Fruit fly (Drosophila melanogaster) whole organism, embryonic: Measurements from ENCODE around the gene Drgx.

Experiments
- Abd-B ChIP-seq: fragments of 200-800 bp; sonication (Bioruptor generic); optimal IDR thresholded peaks from 2 replicates; lab custom pipeline; 2018; ENCODE audit warnings: missing biosample characterization, mild to moderate bottlenecking, missing genetic modification characterization, moderate library complexity
- Atf-2 ChIP-seq: fragments of 200-800 bp; sonication (Bioruptor generic); optimal IDR thresholded peaks from 2 replicates; lab custom pipeline; 2016; ENCODE audit warnings: missing biosample characterization, missing genetic modification characterization
- CG10267 ChIP-seq: fragments of 200-800 bp; sonication (Bioruptor generic); optimal IDR thresholded peaks from 2 replicates; lab custom pipeline; 2018; ENCODE audit warnings: missing biosample characterization, mild to moderate bottlenecking, missing genetic modification characterization, moderate library complexity
- CG10431 ChIP-seq: fragments of 200-800 bp; sonication (Bioruptor generic); optimal IDR thresholded peaks from 3 replicates; lab custom pipeline; 2018; ENCODE audit warnings: missing biosample characterization, mild to moderate bottlenecking, missing genetic modification characterization
- CG11398 ChIP-seq: fragments of 200-800 bp; sonication (Bioruptor generic); optimal IDR thresholded peaks from 2 replicates; lab custom pipeline; 2016; ENCODE audit warnings: missing biosample characterization, missing genetic modification characterization
- CG11504 ChIP-seq: fragments of 200-800 bp; sonication (Bioruptor generic); optimal IDR thresholded peaks from 3 replicates; lab custom pipeline; 2019; ENCODE audit warnings: missing biosample characterization, mild to moderate bottlenecking, missing genetic modification characterization, moderate library complexity
- CG13424 ChIP-seq: fragments of 200-800 bp; sonication (Bioruptor generic); optimal IDR thresholded peaks from 2 replicates; lab custom pipeline; 2019; ENCODE audit warnings: missing biosample characterization, mild to moderate bottlenecking, missing genetic modification characterization, moderate library complexity
- CG13624 ChIP-seq: fragments of 200-800 bp; sonication (Bioruptor generic); optimal IDR thresholded peaks from 2 replicates; lab custom pipeline; 2016; ENCODE audit warnings: missing biosample characterization, missing genetic modification characterization
- CG13775 ChIP-seq: fragments of 200-800 bp; sonication (Bioruptor generic); optimal IDR thresholded peaks from 3 replicates; lab custom pipeline; 2017; ENCODE audit warnings: missing biosample characterization, mild to moderate bottlenecking, missing genetic modification characterization
- CG15514 ChIP-seq: fragments of 200-800 bp; sonication (Bioruptor generic); optimal IDR thresholded peaks from 3 replicates; lab custom pipeline; 2017; ENCODE audit warnings: missing biosample characterization, missing genetic modification characterization, mild to moderate bottlenecking, moderate library complexity, missing genetic modification reagents
- CG17186 ChIP-seq: fragments of 200-800 bp; sonication (Bioruptor generic); optimal IDR thresholded peaks from 3 replicates; lab custom pipeline; 2017; ENCODE audit warnings: missing biosample characterization, missing genetic modification reagents, missing genetic modification characterization
- CG17359 ChIP-seq: fragments of 200-800 bp; sonication (Bioruptor generic); optimal IDR thresholded peaks from 3 replicates; lab custom pipeline; 2018; ENCODE audit warnings: missing biosample characterization, mild to moderate bottlenecking, missing genetic modification characterization, moderate library complexity
- CG17802 ChIP-seq: fragments of 200-800 bp; sonication (Bioruptor generic); optimal IDR thresholded peaks from 2 replicates; lab custom pipeline; 2018; ENCODE audit warnings: missing biosample characterization, mild to moderate bottlenecking, missing genetic modification characterization, moderate library complexity
- CG17912 ChIP-seq: fragments of 200-800 bp; sonication (Bioruptor generic); optimal IDR thresholded peaks from 2 replicates; lab custom pipeline; 2018; ENCODE audit warnings: missing biosample characterization, mild to moderate bottlenecking, missing genetic modification characterization
- CG31441 ChIP-seq: fragments of 200-800 bp; sonication (Bioruptor generic); IDR thresholded peaks from 2 replicates; pipeline ENCODE4 v1.3.6; 2022; ENCODE audit warnings: missing biosample characterization, missing genetic modification characterization
- CG32772 ChIP-seq: fragments of 200-800 bp; sonication (Bioruptor generic); IDR thresholded peaks from 2 replicates; pipeline ENCODE4 v1.3.6; 2022; ENCODE audit warnings: missing biosample characterization, missing genetic modification characterization
- CG3281 ChIP-seq: fragments of 200-800 bp; sonication (Bioruptor generic); optimal IDR thresholded peaks from 3 replicates; lab custom pipeline; 2017; ENCODE audit warnings: missing biosample characterization, mild to moderate bottlenecking, missing genetic modification characterization
- CG33557 ChIP-seq: fragments of 200-800 bp; sonication (Bioruptor generic); optimal IDR thresholded peaks from 2 replicates; lab custom pipeline; 2019; ENCODE audit warnings: missing biosample characterization, mild to moderate bottlenecking, missing genetic modification characterization, moderate library complexity
- CG3407 ChIP-seq: fragments of 200-800 bp; sonication (Bioruptor generic); optimal IDR thresholded peaks from 2 replicates; lab custom pipeline; 2018; ENCODE audit warnings: missing biosample characterization, mild to moderate bottlenecking, missing genetic modification characterization
- CG3847 ChIP-seq: fragments of 200-800 bp; sonication (Bioruptor generic); IDR thresholded peaks from 2 replicates; pipeline ENCODE4 v1.3.6; 2022; ENCODE audit warnings: missing biosample characterization, missing genetic modification characterization
- CG5953 ChIP-seq: fragments of 200-800 bp; sonication (Bioruptor generic); IDR thresholded peaks from 2 replicates; pipeline ENCODE4 v1.3.6; 2022; ENCODE audit warnings: missing biosample characterization, missing genetic modification characterization
- CG6254 ChIP-seq: fragments of 200-800 bp; sonication (Bioruptor generic); optimal IDR thresholded peaks from 3 replicates; lab custom pipeline; 2017; ENCODE audit warnings: mild to moderate bottlenecking, missing biosample characterization, missing genetic modification reagents, missing genetic modification characterization
- CG6791 ChIP-seq: fragments of 200-800 bp; sonication (Bioruptor generic); IDR thresholded peaks from 3 replicates; pipeline ENCODE4 v1.3.6; 2022; ENCODE audit warnings: missing biosample characterization, missing genetic modification characterization; ENCODE audit not compliant: partially characterized antibody
- CG6813 ChIP-seq: fragments of 200-800 bp; sonication (Bioruptor generic); optimal IDR thresholded peaks from 2 replicates; lab custom pipeline; 2017; ENCODE audit warnings: missing biosample characterization, missing genetic modification characterization, mild to moderate bottlenecking, moderate library complexity, missing genetic modification reagents
- CG9932 ChIP-seq: fragments of 200-800 bp; sonication (Bioruptor generic); IDR thresholded peaks from 2 replicates; pipeline ENCODE4 v1.3.6; 2022; ENCODE audit warnings: missing biosample characterization, missing genetic modification characterization
- CrebB ChIP-seq: fragments of 200-800 bp; sonication (Bioruptor generic); optimal IDR thresholded peaks from 3 replicates; lab custom pipeline; 2018; ENCODE audit warnings: missing biosample characterization, mild to moderate bottlenecking, missing genetic modification characterization
- Drgx ChIP-seq: fragments of 200-800 bp; sonication (Bioruptor generic); IDR thresholded peaks from 2 replicates; pipeline ENCODE4 v1.3.6; 2022; ENCODE audit warnings: missing biosample characterization, missing genetic modification characterization
- Fer1 ChIP-seq: fragments of 200-800 bp; sonication (Bioruptor generic); optimal IDR thresholded peaks from 2 replicates; lab custom pipeline; 2017; ENCODE audit warnings: missing biosample characterization, mild to moderate bottlenecking, missing genetic modification characterization
- Hmx ChIP-seq: fragments of 200-800 bp; sonication (Bioruptor generic); optimal IDR thresholded peaks from 2 replicates; lab custom pipeline; 2016; ENCODE audit warnings: missing biosample characterization, missing genetic modification characterization
- Hr3 ChIP-seq: fragments of 200-800 bp; sonication (Bioruptor generic); optimal IDR thresholded peaks from 3 replicates; lab custom pipeline; 2016; ENCODE audit warnings: missing biosample characterization, missing genetic modification characterization
- MESR4 ChIP-seq: fragments of 200-800 bp; sonication (Bioruptor generic); optimal IDR thresholded peaks from 2 replicates; lab custom pipeline; 2018; ENCODE audit warnings: missing biosample characterization, mild to moderate bottlenecking, missing genetic modification characterization, moderate library complexity
- NfI ChIP-seq: fragments of 200-800 bp; sonication (Bioruptor generic); optimal IDR thresholded peaks from 3 replicates; lab custom pipeline; 2018; ENCODE audit warnings: missing biosample characterization, mild to moderate bottlenecking, missing genetic modification characterization, moderate library complexity
- PHDP ChIP-seq: fragments of 200-800 bp; sonication (Bioruptor generic); optimal IDR thresholded peaks from 3 replicates; lab custom pipeline; 2018; ENCODE audit warnings: missing biosample characterization, mild to moderate bottlenecking, missing genetic modification characterization, moderate library complexity
- Ptx1 ChIP-seq: fragments of 200-800 bp; sonication (Bioruptor generic); IDR thresholded peaks from 2 replicates; pipeline ENCODE4 v1.3.6; 2022; ENCODE audit warnings: missing biosample characterization, missing genetic modification characterization
- ap ChIP-seq: fragments of 200-800 bp; sonication (Bioruptor generic); IDR thresholded peaks from 2 replicates; pipeline ENCODE4 v1.3.6; 2022; ENCODE audit warnings: missing biosample characterization, missing genetic modification characterization
- cas ChIP-seq: fragments of 200-800 bp; sonication (Bioruptor generic); IDR thresholded peaks from 2 replicates; pipeline ENCODE4 v1.3.6; 2022; ENCODE audit warnings: missing biosample characterization, missing genetic modification characterization
- caup ChIP-seq: fragments of 200-800 bp; sonication (Bioruptor generic); optimal IDR thresholded peaks from 3 replicates; lab custom pipeline; 2017; ENCODE audit warnings: missing biosample characterization, mild to moderate bottlenecking, missing genetic modification characterization, moderate library complexity; ENCODE audit not compliant: severe bottlenecking
- crol ChIP-seq: fragments of 200-800 bp; sonication (Bioruptor generic); IDR thresholded peaks from 2 replicates; pipeline ENCODE4 v1.3.6; 2022; ENCODE audit warnings: missing biosample characterization, missing genetic modification characterization
- crp ChIP-seq, 2 experiments: fragments of 200-800 bp; sonication (Bioruptor generic); optimal IDR thresholded peaks; 2 replicates in 1 of 2; 3 replicates in 1 of 2; lab custom pipeline; 2017; ENCODE audit warnings: missing biosample characterization in 2 of 2, missing genetic modification characterization in 2 of 2, mild to moderate bottlenecking in 1 of 2, moderate library complexity in 1 of 2
- cwo ChIP-seq: fragments of 200-800 bp; sonication (Bioruptor generic); optimal IDR thresholded peaks from 3 replicates; lab custom pipeline; 2017; ENCODE audit warnings: missing biosample characterization, missing genetic modification characterization, mild to moderate bottlenecking, moderate library complexity, missing genetic modification reagents
- dan ChIP-seq: fragments of 200-800 bp; sonication (Bioruptor generic); IDR thresholded peaks from 2 replicates; pipeline ENCODE4 v1.3.6; 2022; ENCODE audit warnings: missing biosample characterization, missing genetic modification characterization
- gcm ChIP-seq: fragments of 200-800 bp; sonication (Bioruptor generic); optimal IDR thresholded peaks from 2 replicates; lab custom pipeline; 2019; ENCODE audit warnings: missing biosample characterization, mild to moderate bottlenecking, missing genetic modification characterization, moderate library complexity
- org-1 ChIP-seq: fragments of 200-800 bp; sonication (Bioruptor generic); optimal IDR thresholded peaks from 2 replicates; lab custom pipeline; 2017; ENCODE audit warnings: missing biosample characterization, missing genetic modification characterization
- repo ChIP-seq: fragments of 200-800 bp; sonication (Bioruptor generic); optimal IDR thresholded peaks from 2 replicates; lab custom pipeline; 2016; ENCODE audit warnings: missing biosample characterization, missing genetic modification characterization
- slbo ChIP-seq: fragments of 200-800 bp; sonication (Bioruptor generic); IDR thresholded peaks from 2 replicates; pipeline ENCODE4 v1.3.6; 2022; ENCODE audit warnings: missing biosample characterization, missing genetic modification characterization
- tup ChIP-seq: fragments of 200-800 bp; sonication (Bioruptor generic); optimal IDR thresholded peaks from 2 replicates; lab custom pipeline; 2016; ENCODE audit warnings: missing biosample characterization, mild to moderate bottlenecking, missing genetic modification characterization, moderate library complexity

Drgx gene

DNA sequence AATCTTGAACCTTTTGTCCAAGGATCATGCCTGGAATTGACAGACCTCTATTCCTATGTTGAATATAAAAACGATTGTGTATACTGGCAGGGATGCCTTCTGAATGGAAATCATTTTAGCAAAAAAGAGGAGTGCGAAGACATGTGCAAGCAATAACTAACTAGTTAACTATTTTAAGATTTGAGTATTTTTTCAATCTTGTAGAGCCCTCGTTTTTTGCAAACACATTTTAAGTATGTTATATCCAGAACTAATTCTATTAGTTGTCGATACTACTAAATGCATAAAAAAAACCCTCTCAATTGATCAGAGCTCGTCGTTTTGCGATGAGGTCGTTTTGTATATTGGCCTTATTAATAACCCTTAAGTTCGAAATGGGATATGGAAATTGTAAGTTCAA is 37.8 kb downstream of the Drgx start, which contains the start of gene Sfp24C1:
Gene Sfp24C1, plus strand, starts transcription at position 301 of the 400 bp plus-strand sequence.
- no peak for TF ChIP-seq CG33557 (GFP tag; lab: Kevin White, UChicago)
- TF ChIP-seq CG15514 (GFP tag; lab: Kevin White, UChicago), result no peak
- TF ChIP-seq Abd-B (GFP tag; lab: Kevin White, UChicago), result no peak
- no peak for TF ChIP-seq crol (GFP tag; lab: Robert Waterston, UW)
- no peak for TF ChIP-seq CrebB (tag; lab: Kevin White, UChicago)

DNA sequence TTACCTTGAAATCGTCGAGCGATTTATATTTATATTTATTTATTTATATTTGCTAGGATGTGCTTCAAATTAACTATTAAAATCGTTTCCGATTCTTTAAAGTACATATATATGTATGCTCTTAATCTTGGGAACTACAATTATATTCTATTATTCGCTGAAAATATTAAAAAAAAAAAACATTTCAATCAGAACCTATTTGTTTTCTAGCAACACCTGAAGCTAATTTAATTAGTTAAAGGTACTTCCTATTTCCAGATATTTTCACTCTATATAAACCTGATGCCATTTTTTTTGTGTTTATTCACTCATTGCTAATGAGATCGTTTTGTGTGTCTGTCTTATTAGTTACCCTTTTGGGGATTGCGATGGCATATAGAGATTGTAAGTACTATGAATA is 38.4 kb downstream of the Drgx start, which contains the start of gene CG42467:
Gene CG42467, plus strand, starts transcription at position 301 of the 400 bp plus-strand sequence.
- TF ChIP-seq CG17186 (GFP tag; lab: Kevin White, UChicago) (no peak), CG13775 (no peak), Ptx1 (no peak), CG3281 (no peak), CG17802 (tag; lab: Kevin White, UChicago) (no peak), CG17359 (tag; lab: Kevin White, UChicago) (no peak), CG11398 (no peak), PHDP (tag; lab: Kevin White, UChicago) (no peak), caup (no peak), CG13424 (tag; lab: Kevin White, UChicago) (no peak), Drgx (no peak), CG10267 (tag; lab: Kevin White, UChicago) (no peak), CG10431 (GFP tag; lab: Kevin White, UChicago) (no peak), ap (GFP tag; lab: Robert Waterston, UW) (no peak), CG3407 (GFP tag; lab: Kevin White, UChicago) (no peak), CG17912 (no peak), Atf-2 (GFP tag; lab: Kevin White, UChicago) (no peak)
- TF ChIP-seq, all 482 proteins: peak for 0

DNA sequence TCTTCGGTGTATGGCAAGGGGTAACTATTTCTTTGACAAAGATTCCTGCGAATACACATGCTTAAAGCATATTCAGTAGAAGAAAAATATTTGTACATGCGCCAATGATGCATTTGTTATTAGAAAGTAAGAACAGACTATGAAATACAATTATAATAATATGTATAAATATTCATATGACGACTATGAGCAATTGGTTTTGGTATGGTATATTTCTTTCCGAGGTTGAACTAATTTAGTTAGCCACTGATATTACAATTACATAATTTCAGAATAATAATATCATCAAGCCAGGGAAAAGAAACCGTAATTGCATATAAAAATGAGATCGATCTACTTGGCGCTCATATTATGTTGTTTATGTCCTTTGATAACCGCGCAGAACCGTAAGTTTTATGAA is 39.0 kb downstream of the Drgx start, which contains the start of gene CG43145:
Gene CG43145, plus strand, starts transcription at position 301 of the 400 bp plus-strand sequence.
- TF ChIP-seq dan (GFP tag; lab: Robert Waterston, UW) (no peak), MESR4 (GFP tag; lab: Kevin White, UChicago) (no peak), gcm (GFP tag; lab: Kevin White, UChicago) (no peak)

DNA sequence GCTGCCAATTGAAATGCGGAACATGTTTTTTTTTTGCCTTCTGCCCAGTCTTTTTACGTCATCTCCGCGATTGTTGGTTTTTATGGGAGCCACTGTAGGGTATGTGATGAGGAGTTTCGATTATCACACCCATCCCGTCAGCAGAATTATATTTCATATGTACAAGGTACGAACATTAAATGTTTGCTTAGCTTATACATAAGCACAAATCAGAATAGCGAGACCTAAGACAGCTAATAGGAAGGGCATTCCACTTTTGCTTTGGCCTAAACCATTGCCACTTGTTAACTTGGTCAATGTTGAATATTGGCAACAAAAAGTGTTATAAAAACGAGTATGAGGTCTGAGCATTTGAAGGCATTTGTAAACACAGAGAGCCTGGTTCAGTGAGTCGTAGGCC is 40.7 kb downstream of the Drgx start, which contains the start of gene CG2816:
Gene CG2816, plus strand, starts transcription at position 400 of the 400 bp plus-strand sequence.
- TF ChIP-seq repo (GFP tag; lab: Kevin White, UChicago), result peak; percentile 16
- TF ChIP-seq org-1 (GFP tag; lab: Kevin White, UChicago), result peak; percentile 34
- TF ChIP-seq CG5953 (GFP tag; lab: Robert Waterston, UW), result no peak
- TF ChIP-seq tup (GFP tag; lab: Kevin White, UChicago), result no peak
- TF ChIP-seq CG31441 (GFP tag; lab: Robert Waterston, UW), result no peak
- TF ChIP-seq CG32772 (GFP tag; lab: Robert Waterston, UW), result peak; percentile 45; the same call in 1 of the 2 replicates
- peak; percentile 98 for TF ChIP-seq CG9932
- no peak for TF ChIP-seq crp (GFP tag; optimal IDR thresholded peaks at IDR 0.05; lab: Kevin White, UChicago)
- TF ChIP-seq CG6791 (GFP tag; lab: Robert Waterston, UW), result no peak
- peak; percentile 95 for TF ChIP-seq slbo
- peak; percentile 9 for TF ChIP-seq Fer1 (GFP tag; lab: Kevin White, UChicago)
- TF ChIP-seq cas, result peak; percentile 75; the same call in 1 of the 2 replicates
- TF ChIP-seq CG13624 (GFP tag; lab: Kevin White, UChicago), result no peak
- TF ChIP-seq CG6813, result no peak
- TF ChIP-seq CG11504, result peak; percentile 55
- TF ChIP-seq Hr3, result peak; percentile 52
- TF ChIP-seq CG3847 (GFP tag; lab: Robert Waterston, UW), result peak; percentile 89
- TF ChIP-seq NfI (GFP tag; lab: Kevin White, UChicago), result peak; percentile 78
- no peak for TF ChIP-seq Hmx (GFP tag; lab: Kevin White, UChicago)
- TF ChIP-seq cwo (GFP tag; lab: Kevin White, UChicago), result peak; percentile 18
- TF ChIP-seq CG6254 (GFP tag; lab: Kevin White, UChicago), result no peak
